Fruit fly (Drosophila melanogaster): Measurements from ENCODE around the gene spn-A.
A peak's percentile ranks its signal among the peaks of the same experiment; 100 is the strongest.

The spn-A gene

DNA sequence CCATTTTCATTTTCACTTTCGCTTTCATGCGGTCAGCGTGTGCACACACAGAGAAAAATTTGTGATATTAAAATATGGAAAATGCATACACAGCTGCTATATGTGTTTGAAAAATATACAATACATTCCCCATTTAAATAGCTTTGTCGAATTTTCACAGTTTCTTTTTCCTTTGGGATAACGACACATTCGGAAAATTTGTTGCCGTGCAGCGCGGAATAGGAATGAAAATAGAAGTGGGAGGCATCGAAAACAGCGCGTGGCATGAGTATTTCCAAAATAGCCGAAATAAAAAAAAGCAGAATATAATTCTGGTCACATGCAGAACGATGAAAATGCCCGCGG is 36.8 kb upstream of the spn-A start (continued):
- TF ChIP-seq abd-A (tag; optimal IDR thresholded peaks at IDR 0.05) (peak; percentile 35), CG9797 (GFP tag; optimal IDR thresholded peaks at IDR 0.05) (no peak), CG7928 (GFP tag; optimal IDR thresholded peaks at IDR 0.05) (peak; percentile 54), CG12391 (tag; optimal IDR thresholded peaks at IDR 0.05) (peak; percentile 86), CG7271 (tag; optimal IDR thresholded peaks at IDR 0.05) (no peak), gsb (GFP tag; IDR thresholded peaks at IDR 0.05) (peak; percentile 80), CG10321 (GFP tag; IDR thresholded peaks at IDR 0.05) (peak; percentile 47; the same call in 1 of the 2 replicates), wek (GFP tag; optimal IDR thresholded peaks at IDR 0.05) (peak; percentile 52), CG32767 (GFP tag; IDR thresholded peaks at IDR 0.05) (peak; percentile 81), GATAe (GFP tag; conservative IDR thresholded peaks at IDR 0.05) (no peak; the same call in 1 of the 2 replicates), C15 (GFP tag; IDR thresholded peaks at IDR 0.05) (0 out of 3 replicates have a peak, but pooled peaks have one; percentile 65), CG15479 (GFP tag; optimal IDR thresholded peaks at IDR 0.05) (no peak), Gug (GFP tag; IDR thresholded peaks at IDR 0.05) (peak; percentile 78), corto (GFP tag; optimal IDR thresholded peaks at IDR 0.05) (no peak), CG34422 (GFP tag; IDR thresholded peaks at IDR 0.05) (peak; percentile 90), Eip74EF (GFP tag; optimal IDR thresholded peaks at IDR 0.05) (peak in 1 of 2 experiments; percentile 59), lov (optimal IDR thresholded peaks at IDR 0.05) (no peak), lov (GFP tag; IDR thresholded peaks at IDR 0.05) (peak; percentile 82), Sry-δ (GFP tag; optimal IDR thresholded peaks at IDR 0.05) (peak; percentile 49), tap (tag; optimal IDR thresholded peaks at IDR 0.05) (peak; percentile 84), sna (GFP tag; IDR thresholded peaks at IDR 0.05; ENCODE audit: partially characterized antibody) (no peak), CG12236 (GFP tag; optimal IDR thresholded peaks at IDR 0.05) (peak; percentile 73), Doc2 (GFP tag; IDR thresholded peaks at IDR 0.05) (peak; percentile 62), btn (GFP tag; optimal IDR thresholded peaks at IDR 0.05) (peak; percentile 74), mld (GFP tag; IDR thresholded peaks at IDR 0.05; ENCODE audit: partially characterized antibody) (no peak), CG10462 (GFP tag; optimal IDR thresholded peaks at IDR 0.05) (peak; percentile 46), CG6813 (GFP tag; optimal IDR thresholded peaks at IDR 0.05) (peak; percentile 77), ranshi (GFP tag; IDR thresholded peaks at IDR 0.05) (peak; percentile 90), CG7786 (GFP tag; optimal IDR thresholded peaks at IDR 0.05) (peak; percentile 84), lbe (GFP tag; optimal IDR thresholded peaks at IDR 0.05) (no peak), Elba2 (GFP tag; optimal IDR thresholded peaks at IDR 0.05) (no peak), Neu2 (GFP tag; optimal IDR thresholded peaks at IDR 0.05; ENCODE audit: borderline replicate concordance) (no peak), Hr3 (GFP tag; optimal IDR thresholded peaks at IDR 0.05) (peak; percentile 74), ci (GFP tag; IDR thresholded peaks at IDR 0.05) (peak; percentile 93), ATbp (GFP tag; optimal IDR thresholded peaks at IDR 0.05) (peak; percentile 87), CG4424 (GFP tag; optimal IDR thresholded peaks at IDR 0.05) (peak; percentile 65), ind (GFP tag; optimal IDR thresholded peaks at IDR 0.05) (peak; percentile 87), CG14441 (GFP tag; IDR thresholded peaks at IDR 0.05) (peak; percentile 85), CG4820 (GFP tag; optimal IDR thresholded peaks at IDR 0.05) (peak; percentile 71), Bteb2 (GFP tag; optimal IDR thresholded peaks at IDR 0.05) (peak; percentile 77), CG2712 (tag; optimal IDR thresholded peaks at IDR 0.05) (peak; percentile 86), NC2α (GFP tag; optimal IDR thresholded peaks at IDR 0.05) (peak; percentile 55), CG2129 (GFP tag; IDR thresholded peaks at IDR 0.05; ENCODE audit: partially characterized antibody) (no peak), CG7745 (tag; optimal IDR thresholded peaks at IDR 0.05) (no peak), CG30431 (GFP tag; optimal IDR thresholded peaks at IDR 0.05) (peak; percentile 71), CG34376 (GFP tag; optimal IDR thresholded peaks at IDR 0.05) (peak; percentile 58), CG1529 (GFP tag; optimal IDR thresholded peaks at IDR 0.05) (peak; percentile 68), CG8944 (GFP tag; optimal IDR thresholded peaks at IDR 0.05) (peak; percentile 81), unc-4 (GFP tag; IDR thresholded peaks at IDR 0.05; ENCODE audit: partially characterized antibody) (no peak), NFAT (GFP tag; IDR thresholded peaks at IDR 0.05) (peak; percentile 78), CG10267 (tag; optimal IDR thresholded peaks at IDR 0.05) (peak; percentile 78)
